Worm (Caenorhabditis elegans) whole organism, L4/young adult: ENCODE data around the gene C01G12.16.

Source experiments
- W03F9.2 ChIP-seq: fragments of 150-350 bp; optimal IDR thresholded peaks from 2 replicates; lab custom pipeline; 2014; ENCODE audit warnings: missing biosample characterization, missing genetic modification characterization
- dao-5 ChIP-seq: sonication (generic microtip); optimal IDR thresholded peaks from 2 replicates; lab custom pipeline; 2016; ENCODE audit warnings: missing genotype, missing genetic modification characterization, moderate library complexity, missing compliant biosample characterization

DNA sequence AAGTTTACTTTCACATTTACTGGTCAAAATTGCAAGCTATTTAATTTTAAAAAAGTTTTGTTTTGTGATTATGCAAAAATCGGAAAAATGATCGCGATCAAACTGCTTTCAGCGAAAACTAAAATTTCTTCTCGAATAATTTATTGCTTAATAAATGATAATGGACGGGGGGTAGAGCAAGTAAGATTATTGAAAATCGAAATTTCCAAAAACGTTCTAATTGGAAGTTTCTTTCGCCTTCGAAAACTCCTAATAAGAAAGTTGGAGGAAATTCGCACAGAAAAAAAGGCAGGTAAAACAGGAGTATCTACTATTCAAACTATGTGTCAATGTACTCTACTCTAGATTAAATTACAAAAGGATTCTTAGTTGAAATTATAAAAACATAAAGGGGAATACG lies 11.2 kb downstream of the C01G12.16 start:
- no peak for TF ChIP-seq W03F9.2 (tag; lab: Kevin White, UChicago)
- no peak for TF ChIP-seq dao-5 (tag; lab: Kevin White, UChicago)
